Worm (Caenorhabditis elegans) whole organism, L4 larva: ENCODE measurements around the gene ZK1055.2.

Experiments used
- daf-16 ChIP-seq, 3 experiments: sonication (generic microtip); optimal IDR thresholded peaks; 2 replicates each; lab custom pipeline; 2016 to 2017; ENCODE audit warnings: missing genetic modification characterization in 3 of 3, missing genetic modification reagents in 3 of 3, mild to moderate bottlenecking in 2 of 3, missing compliant biosample characterization in 2 of 3, missing biosample characterization in 1 of 3, moderate library complexity in 1 of 3
- dmd-6 ChIP-seq: fragments of 200-800 bp; sonication (Bioruptor generic); IDR thresholded peaks from 2 replicates; pipeline ENCODE4 v1.3.6; 2022; ENCODE audit warnings: missing genetic modification reagents, missing genetic modification characterization, missing compliant biosample characterization
- dmd-9 ChIP-seq: fragments of 200-800 bp; sonication (Bioruptor generic); IDR thresholded peaks from 2 replicates; pipeline ENCODE4 v1.3.6; 2022; ENCODE audit warnings: missing genetic modification reagents, missing genetic modification characterization, missing compliant biosample characterization
- jun-1 ChIP-seq: fragments of 150-350 bp; optimal IDR thresholded peaks from 2 replicates; lab custom pipeline; 2014; ENCODE audit warnings: missing biosample characterization, missing genetic modification reagents, missing genetic modification characterization
- nhr-237 ChIP-seq: sonication (generic microtip); optimal IDR thresholded peaks from 2 replicates; lab custom pipeline; 2017; ENCODE audit warnings: missing biosample characterization, missing genetic modification characterization
- nhr-25 ChIP-seq: sonication (generic microtip); optimal IDR thresholded peaks from 2 replicates; lab custom pipeline; 2017; ENCODE audit warnings: missing genetic modification characterization, mild to moderate bottlenecking, missing compliant biosample characterization, antibody characterized with exemption, moderate library complexity, borderline replicate concordance; ENCODE audit not compliant: insufficient read depth
- php-3 ChIP-seq: fragments of 200-800 bp; sonication (Bioruptor generic); IDR thresholded peaks from 2 replicates; pipeline ENCODE4 v1.3.6; 2022; ENCODE audit warnings: missing genetic modification reagents, missing genetic modification characterization, missing compliant biosample characterization
- zfp-3 ChIP-seq: fragments of 200-800 bp; sonication (Bioruptor generic); conservative IDR thresholded peaks from 2 replicates; pipeline ENCODE4 v1.3.6; 2022; ENCODE audit warnings: missing genetic modification reagents, missing genetic modification characterization, missing compliant biosample characterization

ce11 chrV:6621894-6622293 lies 31.5 kb downstream of the ZK1055.2 start, which contains the start of gene nhr-37:
- no peak for TF ChIP-seq dmd-6
- no peak for TF ChIP-seq daf-16 (GFP tag; optimal IDR thresholded peaks at IDR 0.05; lab: Kevin White, UChicago)
- TF ChIP-seq daf-16 (tag; optimal IDR thresholded peaks at IDR 0.05; lab: Kevin White, UChicago): no peak
- TF ChIP-seq php-3 (GFP tag; lab: Robert Waterston, UW): no peak
- no peak for TF ChIP-seq nhr-25 (tag; lab: Kevin White, UChicago)
- TF ChIP-seq nhr-237 (tag; lab: Kevin White, UChicago): no peak
- no peak for TF ChIP-seq jun-1 (tag; lab: Kevin White, UChicago)
- TF ChIP-seq zfp-3 (GFP tag; lab: Robert Waterston, UW): no peak
- no peak for TF ChIP-seq dmd-9
